Worm (Caenorhabditis elegans): ENCODE results near the gene nth-1.

Gene nth-1

DNA sequence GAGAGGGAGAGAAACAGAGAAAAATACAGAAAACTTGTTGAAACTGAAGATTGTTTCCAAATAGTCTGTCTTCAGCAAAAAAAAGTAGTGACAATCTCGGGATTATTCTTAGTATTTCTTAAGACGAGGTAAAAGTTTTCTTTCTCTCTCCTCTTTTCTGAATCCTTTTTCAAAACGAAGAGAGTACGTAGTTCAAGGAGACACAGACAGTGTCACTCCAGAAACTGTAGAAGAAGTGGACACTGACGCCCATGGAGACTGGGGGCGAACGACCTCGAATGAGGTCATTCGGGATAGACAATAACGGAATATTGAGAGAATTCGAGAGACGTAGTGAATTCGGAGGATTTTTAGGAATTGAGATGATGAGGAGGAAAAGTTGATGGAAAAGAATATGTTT, 36.9 kb upstream of the nth-1 start, which contains the start of gene gly-6 (continued):
- TF ChIP-seq nhr-71 (tag; optimal IDR thresholded peaks at IDR 0.05) (peak; percentile 6), efl-3 (GFP tag; optimal IDR thresholded peaks at IDR 0.05) (no peak), ceh-88 (GFP tag; IDR thresholded peaks at IDR 0.05) (no peak), tlp-1 (tag; optimal IDR thresholded peaks at IDR 0.05) (no peak), dsc-1 (tag; optimal IDR thresholded peaks at IDR 0.05) (no peak), alr-1 (tag; optimal IDR thresholded peaks at IDR 0.05; ENCODE audit: borderline replicate concordance) (no peak), mep-1 (tag; optimal IDR thresholded peaks at IDR 0.05) (peak; percentile 66), nhr-19 (GFP tag; conservative IDR thresholded peaks at IDR 0.05) (no peak), unc-98 (GFP tag; IDR thresholded peaks at IDR 0.05) (no peak)

DNA sequence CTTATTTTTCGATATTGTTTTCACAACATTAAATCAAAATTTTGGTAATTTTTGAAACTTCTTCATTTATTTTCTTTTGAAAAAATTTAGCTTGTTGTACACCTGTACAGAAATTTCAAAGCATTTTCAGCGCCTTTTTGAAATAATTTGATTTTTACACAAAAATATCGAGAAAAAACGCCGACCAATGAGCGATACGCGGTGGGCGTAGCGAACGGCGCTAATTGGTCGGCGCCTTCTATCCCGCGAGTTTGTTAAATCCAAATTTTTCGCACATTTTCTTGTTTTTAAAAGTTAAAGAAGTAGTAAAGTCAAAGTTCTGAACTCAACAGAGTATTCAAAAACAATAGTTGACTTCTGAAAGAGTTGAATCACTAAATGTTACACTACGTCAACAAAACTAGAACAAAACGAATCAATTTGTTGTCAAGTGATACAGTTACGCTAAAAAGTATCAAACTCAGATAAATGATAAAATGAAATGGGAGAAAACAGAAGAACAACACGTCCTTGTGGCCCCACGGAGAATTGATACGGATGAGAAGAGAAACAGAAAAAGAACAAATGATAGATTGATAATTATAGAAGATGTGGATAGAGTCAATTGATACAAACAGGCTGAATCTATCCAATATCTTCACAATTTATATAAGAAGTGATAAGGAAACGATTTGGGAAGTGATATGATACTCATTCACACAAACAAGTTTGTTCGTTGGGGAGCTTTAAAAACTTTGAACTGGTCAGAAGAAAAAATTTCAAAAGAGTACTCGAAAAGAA, 34.3 kb upstream of the nth-1 start:
- peak in 5 of 6 experiments; percentile 56 to 89 (median 65) for TF ChIP-seq elt-3 (tag; optimal IDR thresholded peaks at IDR 0.05)
- TF ChIP-seq aha-1 (tag; optimal IDR thresholded peaks at IDR 0.05): no peak
- no peak for TF ChIP-seq nhr-19 (GFP tag; conservative IDR thresholded peaks at IDR 0.05)
- no peak for TF ChIP-seq fkh-8 (tag; optimal IDR thresholded peaks at IDR 0.05)
- no peak for TF ChIP-seq ztf-11 (tag; optimal IDR thresholded peaks at IDR 0.05)
- TF ChIP-seq tlp-1 (tag; optimal IDR thresholded peaks at IDR 0.05): no peak
- peak; percentile 4 for TF ChIP-seq nhr-20 (tag; optimal IDR thresholded peaks at IDR 0.05)
- TF ChIP-seq snu-23 (GFP tag; optimal IDR thresholded peaks at IDR 0.05): peak; percentile 41
- peak; percentile 75 for TF ChIP-seq blmp-1 (tag; optimal IDR thresholded peaks at IDR 0.05)
- TF ChIP-seq nhr-85 (tag): peak; percentile 25
- no peak for TF ChIP-seq unc-130 (tag; optimal IDR thresholded peaks at IDR 0.05)
- TF ChIP-seq lin-14 (GFP tag; optimal IDR thresholded peaks at IDR 0.05): peak; percentile 50

DNA sequence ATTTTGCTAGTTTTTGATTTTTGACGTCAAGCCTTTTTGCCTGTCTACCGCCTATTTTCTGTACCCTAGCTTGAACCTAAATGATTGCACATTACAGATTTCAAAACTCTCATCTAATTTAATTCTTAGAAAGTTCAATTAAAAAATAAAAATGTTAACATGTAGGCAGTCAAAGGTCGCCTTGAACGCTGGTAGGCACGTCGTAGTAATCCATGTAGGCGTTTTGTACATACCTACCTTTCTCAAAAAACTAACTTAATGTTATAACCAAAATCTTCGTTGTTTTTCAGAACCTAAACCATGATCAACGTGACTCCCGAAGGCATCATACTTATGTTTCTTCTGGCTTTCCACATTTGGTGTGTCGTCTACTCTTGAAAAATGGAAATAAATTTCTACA, 29.8 kb upstream of the nth-1 start, which contains the start of gene H38K22.9:
Gene H38K22.9 (plus strand): TSS at position 301 of the 400 bp plus-strand sequence.
- TF ChIP-seq efl-1 (optimal IDR thresholded peaks at IDR 0.05): no peak
- TF ChIP-seq efl-1 (GFP tag; optimal IDR thresholded peaks at IDR 0.05 in 1 of 2): peak in 1 of 2 experiments; percentile 63
- TF ChIP-seq nhr-85 (tag): peak; percentile 25
- no peak for TF ChIP-seq vab-15 (tag; optimal IDR thresholded peaks at IDR 0.05)

DNA sequence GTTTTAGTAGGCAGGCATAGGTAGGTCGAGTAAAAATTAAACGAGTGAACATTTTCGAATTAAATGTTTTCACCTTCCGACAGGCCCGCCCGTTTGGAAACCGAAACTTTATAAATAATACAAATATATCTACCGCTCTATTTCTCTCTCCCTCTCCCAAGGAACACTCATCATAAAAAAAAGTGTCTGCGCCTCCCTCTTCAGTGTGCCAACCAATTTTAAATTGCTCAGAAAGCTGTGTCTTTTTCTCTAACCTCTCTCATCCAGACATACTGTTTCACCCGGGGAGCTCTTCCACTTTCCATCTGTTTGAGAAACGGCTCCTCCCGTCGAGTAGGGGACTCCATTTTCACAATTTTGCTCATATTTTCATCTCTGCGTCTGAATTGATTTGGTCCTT, 29.1 kb upstream of the nth-1 start:
- TF ChIP-seq hlh-17 (GFP tag; optimal IDR thresholded peaks at IDR 0.05; ENCODE audit: borderline replicate concordance): no peak
- no peak for TF ChIP-seq ceh-90 (tag; optimal IDR thresholded peaks at IDR 0.05)
- TF ChIP-seq nhr-28 (tag; optimal IDR thresholded peaks at IDR 0.05): no peak
- TF ChIP-seq dpl-1 (GFP tag; optimal IDR thresholded peaks at IDR 0.05): peak in 2 of 3 experiments; percentile 5 to 37
- TF ChIP-seq unc-86 (tag; optimal IDR thresholded peaks at IDR 0.05): peak; percentile 30
- TF ChIP-seq sptf-1 (tag; optimal IDR thresholded peaks at IDR 0.05): no peak
- peak; percentile 13 for TF ChIP-seq nhr-20 (tag; optimal IDR thresholded peaks at IDR 0.05)
- TF ChIP-seq tbx-2 (tag; optimal IDR thresholded peaks at IDR 0.05): peak; percentile 55
- peak; percentile 50 to 55 for TF ChIP-seq efl-1 (optimal IDR thresholded peaks at IDR 0.05)
- peak; percentile 29 to 77 for TF ChIP-seq efl-1 (GFP tag; optimal IDR thresholded peaks at IDR 0.05 in 1 of 2)
- TF ChIP-seq lsy-2 (tag; optimal IDR thresholded peaks at IDR 0.05): peak; percentile 40 to 56
- TF ChIP-seq ceh-82 (tag; optimal IDR thresholded peaks at IDR 0.05): peak; percentile 11 to 40 (median 37)
- TF ChIP-seq F16B12.6 (tag; optimal IDR thresholded peaks at IDR 0.05): peak; percentile 2
- TF ChIP-seq fkh-8 (tag; optimal IDR thresholded peaks at IDR 0.05): peak; percentile 36
- TF ChIP-seq fkh-4 (tag; optimal IDR thresholded peaks at IDR 0.05; ENCODE audit: borderline replicate concordance): no peak
- TF ChIP-seq unc-130 (tag; optimal IDR thresholded peaks at IDR 0.05): no peak
- TF ChIP-seq dsc-1 (tag; optimal IDR thresholded peaks at IDR 0.05): peak; percentile 61
- TF ChIP-seq nhr-19 (GFP tag; conservative IDR thresholded peaks at IDR 0.05): 0 out of 2 replicates have a peak, but pooled peaks have one; percentile 10
- peak in 1 of 2 experiments; percentile 37 for TF ChIP-seq lin-35 (GFP tag; optimal IDR thresholded peaks at IDR 0.05)
- TF ChIP-seq ceh-8 (GFP tag; optimal IDR thresholded peaks at IDR 0.05): peak; percentile 8
- TF ChIP-seq rnt-1 (tag; optimal IDR thresholded peaks at IDR 0.05): peak; percentile 60
- peak; percentile 63 for TF ChIP-seq nhr-71 (tag; optimal IDR thresholded peaks at IDR 0.05)
- peak; percentile 40 for TF ChIP-seq swsn-7 (tag; optimal IDR thresholded peaks at IDR 0.05)
- peak; percentile 31 for TF ChIP-seq snu-23 (GFP tag; optimal IDR thresholded peaks at IDR 0.05)
- peak; percentile 8 for TF ChIP-seq snpc-4 (tag; optimal IDR thresholded peaks at IDR 0.05)
- peak; percentile 48 for TF ChIP-seq mep-1 (tag; optimal IDR thresholded peaks at IDR 0.05)
- no peak for TF ChIP-seq aha-1 (tag; optimal IDR thresholded peaks at IDR 0.05)
- peak; percentile 11 for TF ChIP-seq xbp-1 (tag; optimal IDR thresholded peaks at IDR 0.05)
- TF ChIP-seq skn-1 (tag; optimal IDR thresholded peaks at IDR 0.05): peak; percentile 13
- peak; percentile 34 for TF ChIP-seq nhr-47 (tag; optimal IDR thresholded peaks at IDR 0.05)
- no peak for TF ChIP-seq aly-2 (tag; optimal IDR thresholded peaks at IDR 0.05)
- peak; percentile 93 for TF ChIP-seq lin-14 (GFP tag; optimal IDR thresholded peaks at IDR 0.05)

Measured in whole organism, L1 larva.